Fruit fly (Drosophila melanogaster): ENCODE measurements around the gene IntS12.
A peak's percentile ranks its signal among the peaks of the same experiment; 100 is the strongest.

The IntS12 gene

DNA sequence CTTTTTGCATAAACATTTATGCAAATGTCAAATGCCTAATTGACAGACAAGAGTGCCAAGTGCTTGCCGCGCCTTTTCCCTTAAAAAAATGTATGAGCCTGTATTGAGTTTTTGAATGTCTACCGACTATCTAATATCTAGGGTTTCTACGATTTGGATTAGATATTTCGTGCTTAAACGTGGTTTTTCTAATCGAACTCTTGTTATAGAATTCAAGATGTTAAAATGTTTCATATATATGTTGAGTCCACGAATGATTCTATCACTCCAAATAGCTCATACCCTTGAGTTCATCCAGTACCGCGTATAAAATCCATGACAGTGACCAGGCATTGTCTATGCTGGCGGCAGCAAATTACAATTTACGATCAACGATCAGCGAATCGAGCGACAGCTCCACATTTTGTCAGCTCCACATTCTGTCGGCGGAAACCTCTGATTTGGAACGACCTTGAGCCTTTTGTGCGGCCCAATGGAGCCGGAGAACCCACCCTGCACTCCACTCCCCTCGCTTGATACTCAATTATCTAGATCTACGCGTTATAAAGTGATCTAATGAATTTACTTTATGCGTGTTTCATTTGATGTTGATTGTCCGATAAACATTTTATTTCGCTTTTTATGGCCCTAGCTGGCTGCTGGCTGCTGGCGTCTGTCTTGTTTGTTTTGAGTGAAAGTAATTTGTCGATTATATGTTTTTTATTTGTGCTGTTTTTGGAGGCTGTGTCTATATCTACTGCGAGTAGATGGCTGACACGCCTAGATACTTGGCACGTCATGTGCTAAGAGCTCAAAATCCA, 43.7 kb downstream of the IntS12 start (continued):
- TF ChIP-seq abd-A (tag; optimal IDR thresholded peaks at IDR 0.05) (peak; percentile 41), prd (optimal IDR thresholded peaks at IDR 0.05) (no peak), prd (GFP tag; IDR thresholded peaks at IDR 0.05) (peak; percentile 29; the same call in 1 of the 3 replicates), CG2120 (GFP tag; optimal IDR thresholded peaks at IDR 0.05) (peak; percentile 57), lmd (GFP tag; IDR thresholded peaks at IDR 0.05) (peak; percentile 34; the same call in 1 of the 2 replicates), CG2678 (tag; optimal IDR thresholded peaks at IDR 0.05) (peak; percentile 20), gsb (GFP tag; IDR thresholded peaks at IDR 0.05) (no peak), Hr78 (GFP tag; optimal IDR thresholded peaks at IDR 0.05) (no peak), CG34422 (GFP tag; IDR thresholded peaks at IDR 0.05) (no peak), Sry-β (GFP tag; optimal IDR thresholded peaks at IDR 0.05) (no peak), z (GFP tag; IDR thresholded peaks at IDR 0.05) (no peak), ham (GFP tag; IDR thresholded peaks at IDR 0.05) (no peak), CG15269 (tag; optimal IDR thresholded peaks at IDR 0.05) (peak; percentile 26), pan (optimal IDR thresholded peaks at IDR 0.05) (no peak), pan (GFP tag; optimal IDR thresholded peaks at IDR 0.05 in 1 of 2, IDR thresholded peaks at IDR 0.05 in 1 of 2) (peak in 1 of 2 experiments; percentile 47), CG9932 (GFP tag; IDR thresholded peaks at IDR 0.05) (peak; percentile 44; the same call in 1 of the 2 replicates), Aef1 (GFP tag; IDR thresholded peaks at IDR 0.05) (peak; percentile 35; the same call in 1 of the 3 replicates), CG15479 (GFP tag; optimal IDR thresholded peaks at IDR 0.05) (no peak), CG6791 (GFP tag; IDR thresholded peaks at IDR 0.05; ENCODE audit: partially characterized antibody) (peak; percentile 19; the same call in 1 of the 3 replicates), CG43689 (GFP tag; IDR thresholded peaks at IDR 0.05) (no peak), caup (GFP tag; optimal IDR thresholded peaks at IDR 0.05; ENCODE audit: severe bottlenecking) (no peak), rib (GFP tag; IDR thresholded peaks at IDR 0.05) (no peak), Stat92E (GFP tag; optimal IDR thresholded peaks at IDR 0.05) (no peak), sens (GFP tag) (peak; percentile 15), Sox102F (GFP tag; optimal IDR thresholded peaks at IDR 0.05) (peak; percentile 7), Med (GFP tag) (peak; percentile 86), Ptx1 (GFP tag; IDR thresholded peaks at IDR 0.05) (no peak), zen (tag; optimal IDR thresholded peaks at IDR 0.05) (no peak), Atf6 (GFP tag; IDR thresholded peaks at IDR 0.05) (peak; percentile 15; the same call in 1 of the 2 replicates), CG2875 (GFP tag; optimal IDR thresholded peaks at IDR 0.05) (no peak), row (GFP tag; IDR thresholded peaks at IDR 0.05) (peak; percentile 58), pnt (GFP tag; optimal IDR thresholded peaks at IDR 0.05) (no peak), CG8281 (tag; optimal IDR thresholded peaks at IDR 0.05) (no peak), CG31224 (GFP tag; IDR thresholded peaks at IDR 0.05) (peak; percentile 19; the same call in 1 of the 2 replicates), Hsf (GFP tag; optimal IDR thresholded peaks at IDR 0.05) (no peak), Optix (GFP tag; IDR thresholded peaks at IDR 0.05) (no peak), CG12769 (tag; optimal IDR thresholded peaks at IDR 0.05) (peak; percentile 10), CG14014 (GFP tag; IDR thresholded peaks at IDR 0.05) (0 out of 2 replicates have a peak, but pooled peaks have one; percentile 17), inv (GFP tag; IDR thresholded peaks at IDR 0.05; ENCODE audit: partially characterized antibody) (no peak), Fer1 (GFP tag; optimal IDR thresholded peaks at IDR 0.05) (no peak), E2f1 (GFP tag; IDR thresholded peaks at IDR 0.05) (peak; percentile 10; the same call in 1 of the 2 replicates), CG18011 (GFP tag; optimal IDR thresholded peaks at IDR 0.05) (no peak), pita (GFP tag; optimal IDR thresholded peaks at IDR 0.05) (no peak), slbo (GFP tag; IDR thresholded peaks at IDR 0.05) (peak; percentile 61), D19B (GFP tag; optimal IDR thresholded peaks at IDR 0.05) (peak; percentile 74), C15 (GFP tag; IDR thresholded peaks at IDR 0.05) (no peak), Blimp-1 (GFP tag; optimal IDR thresholded peaks at IDR 0.05) (peak; percentile 61), Dbx (GFP tag; IDR thresholded peaks at IDR 0.05) (peak; percentile 51; the same call in 1 of the 3 replicates), zfh2 (GFP tag; optimal IDR thresholded peaks at IDR 0.05) (no peak)

All from whole organism, embryonic.